Worm (Caenorhabditis elegans): ENCODE results near the gene elof-1.

The elof-1 gene

DNA sequence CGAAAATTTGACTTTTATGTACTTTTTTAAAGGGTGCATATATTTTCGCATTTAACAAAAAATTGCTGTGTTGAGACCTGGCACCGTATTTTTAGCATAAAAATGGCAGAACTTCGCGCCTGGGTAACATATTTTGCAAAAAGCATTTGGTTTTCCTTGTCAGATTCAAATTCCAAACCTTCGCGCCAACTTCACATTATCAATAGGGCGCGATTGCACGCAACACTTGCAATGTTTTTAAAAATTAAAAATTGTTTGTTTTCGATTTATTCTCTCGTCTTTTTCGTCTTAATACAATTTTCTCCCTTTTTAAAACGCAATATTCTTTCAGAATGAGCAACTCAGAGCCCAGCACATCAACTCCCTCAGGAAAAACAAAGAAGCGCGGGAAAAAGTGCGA, 34.1 kb downstream of the elof-1 start, which contains the start of gene mes-2 (continued):
- TF ChIP-seq bed-1 (GFP tag; IDR thresholded peaks at IDR 0.05) (no peak), D2030.7 (GFP tag; IDR thresholded peaks at IDR 0.05) (peak; percentile 65), Y53G8AR.9 (GFP tag; conservative IDR thresholded peaks at IDR 0.05) (0 out of 2 replicates have a peak, but pooled peaks have one; percentile 15), madf-3 (GFP tag; IDR thresholded peaks at IDR 0.05) (no peak), F37B4.10 (GFP tag; IDR thresholded peaks at IDR 0.05) (no peak), F39B2.1 (GFP tag; IDR thresholded peaks at IDR 0.05) (no peak), Y56A3A.18 (GFP tag; IDR thresholded peaks at IDR 0.05) (no peak), nhr-27 (tag; optimal IDR thresholded peaks at IDR 0.05) (no peak), ccch-3 (GFP tag; optimal IDR thresholded peaks at IDR 0.05) (no peak), ztf-18 (tag; optimal IDR thresholded peaks at IDR 0.05) (no peak), ama-1 (optimal IDR thresholded peaks at IDR 0.05) (no peak), ama-1 (GFP tag; optimal IDR thresholded peaks at IDR 0.05) (no peak), Y67H2A.10 (GFP tag; conservative IDR thresholded peaks at IDR 0.05) (no peak), lin-54 (GFP tag; optimal IDR thresholded peaks at IDR 0.05) (peak; percentile 98), B0336.3 (GFP tag; IDR thresholded peaks at IDR 0.05) (no peak), hlh-26 (GFP tag; conservative IDR thresholded peaks at IDR 0.05) (no peak), ceh-91 (GFP tag; IDR thresholded peaks at IDR 0.05) (peak; percentile 47; the same call in 1 of the 2 replicates), atf-7 (tag; optimal IDR thresholded peaks at IDR 0.05) (no peak), ztf-25 (GFP tag; IDR thresholded peaks at IDR 0.05) (no peak), egrh-3 (GFP tag; IDR thresholded peaks at IDR 0.05) (no peak), cebp-1 (GFP tag; IDR thresholded peaks at IDR 0.05) (no peak), cebp-1 (tag; optimal IDR thresholded peaks at IDR 0.05) (no peak), sea-2 (GFP tag; IDR thresholded peaks at IDR 0.05) (no peak), efl-1 (GFP tag; optimal IDR thresholded peaks at IDR 0.05) (peak; percentile 95), unc-62 (GFP tag; optimal IDR thresholded peaks at IDR 0.05) (no peak), ekl-4 (GFP tag; IDR thresholded peaks at IDR 0.05) (peak; percentile 36; the same call in 1 of the 2 replicates), lin-26 (GFP tag; IDR thresholded peaks at IDR 0.05) (no peak), chd-7 (tag; optimal IDR thresholded peaks at IDR 0.05) (no peak), K11D2.4 (GFP tag; IDR thresholded peaks at IDR 0.05) (0 out of 2 replicates have a peak, but pooled peaks have one; percentile 28), B0019.2 (GFP tag; conservative IDR thresholded peaks at IDR 0.05) (no peak), attf-5 (GFP tag; optimal IDR thresholded peaks at IDR 0.05) (peak; percentile 52), dox-1 (GFP tag; IDR thresholded peaks at IDR 0.05) (peak; percentile 65), cebp-2 (GFP tag; IDR thresholded peaks at IDR 0.05) (no peak), ztf-28 (GFP tag; IDR thresholded peaks at IDR 0.05) (peak; percentile 46; the same call in 1 of the 2 replicates), hmg-1.2 (GFP tag; IDR thresholded peaks at IDR 0.05) (0 out of 2 replicates have a peak, but pooled peaks have one; percentile 34), pha-4 (tag; optimal IDR thresholded peaks at IDR 0.05) (no peak), rcor-1 (GFP tag; IDR thresholded peaks at IDR 0.05) (0 out of 2 replicates have a peak, but pooled peaks have one; percentile 25), F52B5.7 (tag; optimal IDR thresholded peaks at IDR 0.05) (no peak), T26A5.8 (tag; optimal IDR thresholded peaks at IDR 0.05) (no peak), nhr-90 (tag; optimal IDR thresholded peaks at IDR 0.05) (no peak)

- no peak for TF ChIP-seq madf-8 (GFP tag; conservative IDR thresholded peaks at IDR 0.05)
- no peak for TF ChIP-seq ZK185.1 (tag; optimal IDR thresholded peaks at IDR 0.05; ENCODE audit: poor library complexity, severe bottlenecking)
- no peak for TF ChIP-seq mxl-1 (tag; optimal IDR thresholded peaks at IDR 0.05)
- TF ChIP-seq ztf-6 (GFP tag; IDR thresholded peaks at IDR 0.05) = no peak
- no peak for TF ChIP-seq lin-54 (GFP tag; optimal IDR thresholded peaks at IDR 0.05)
- TF ChIP-seq ztf-28 (GFP tag; IDR thresholded peaks at IDR 0.05) = no peak
- TF ChIP-seq ccch-3 (GFP tag; optimal IDR thresholded peaks at IDR 0.05) = no peak
- TF ChIP-seq atf-7 (tag; optimal IDR thresholded peaks at IDR 0.05) = no peak
- no peak for TF ChIP-seq Y56A3A.18 (GFP tag; IDR thresholded peaks at IDR 0.05)
- TF ChIP-seq Y67H2A.10 (GFP tag; conservative IDR thresholded peaks at IDR 0.05) = no peak
- TF ChIP-seq rcor-1 (GFP tag; IDR thresholded peaks at IDR 0.05) = no peak
- TF ChIP-seq ceh-40 (GFP tag; IDR thresholded peaks at IDR 0.05) = no peak
- no peak for TF ChIP-seq madf-6 (GFP tag; IDR thresholded peaks at IDR 0.05)
These were observed 38.7 kb downstream of the elof-1 start, which contains the start of gene F26H11.8 for ce11 chrII:14388213-14388612. F26H11.8 (plus strand) TSS chrII:14388513.
